Fruit fly (Drosophila melanogaster) ovary, adult (tissue): ENCODE results near the gene poe.

Experiments
- CG17801 ChIP-seq: fragments of 200-800 bp; optimal IDR thresholded peaks from 2 replicates; lab custom pipeline; 2019; ENCODE audit warnings: missing biosample characterization, mild to moderate bottlenecking, missing genetic modification characterization, moderate library complexity; ENCODE audit not compliant: partially characterized antibody

The poe gene

dm6 chr2L:8009283-8010211 is 61.9 kb downstream of the poe start, which contains the start of gene CG12560:
Gene CG12560, minus strand, starts transcription at chr2L:8009477.
- TF ChIP-seq CG17801 (GFP tag; lab: Kevin White, UChicago) = no peak

- no peak for TF ChIP-seq CG17801 (GFP tag; lab: Kevin White, UChicago)
Observed at dm6 chr2L:8007160-8007876, 64.1 kb downstream of the poe start, which contains the start of gene Spn28Dc. Gene Spn28Dc, minus strand, starts transcription at chr2L:8007210.

dm6 chr2L:8006038-8006437 is 65.4 kb downstream of the poe start:
- no peak for TF ChIP-seq CG17801 (GFP tag; lab: Kevin White, UChicago)
